Worm (Caenorhabditis elegans) whole organism, L1 larva: ENCODE results near the gene parp-2.

Source experiments
- C04F5.9 ChIP-seq: sonication (generic microtip); optimal IDR thresholded peaks from 2 replicates; lab custom pipeline; 2016; ENCODE audit warnings: missing genetic modification characterization, missing compliant biosample characterization
- C16A3.4 ChIP-seq: fragments of 150-350 bp; optimal IDR thresholded peaks from 2 replicates; lab custom pipeline; 2014; ENCODE audit warnings: missing biosample characterization, missing genetic modification characterization
- F16B12.6 ChIP-seq: fragments of 150-350 bp; optimal IDR thresholded peaks from 2 replicates; lab custom pipeline; 2014; ENCODE audit warnings: missing biosample characterization, missing genetic modification characterization
- aha-1 ChIP-seq: fragments of 150-350 bp; optimal IDR thresholded peaks from 2 replicates; lab custom pipeline; 2014; ENCODE audit warnings: missing biosample characterization, missing genetic modification characterization
- alr-1 ChIP-seq: fragments of 200-800 bp; sonication (Bioruptor generic); optimal IDR thresholded peaks from 2 replicates; lab custom pipeline; 2018; ENCODE audit warnings: borderline replicate concordance, mild to moderate bottlenecking, missing genetic modification characterization, missing compliant biosample characterization
- ama-1 ChIP-seq: fragments of 150-350 bp; optimal IDR thresholded peaks from 2 replicates; lab custom pipeline; 2014
- blmp-1 ChIP-seq: fragments of 150-350 bp; optimal IDR thresholded peaks from 2 replicates; lab custom pipeline; 2014; ENCODE audit warnings: missing biosample characterization, missing genetic modification characterization
- ceh-63 ChIP-seq: fragments of 200-800 bp; sonication (Bioruptor generic); optimal IDR thresholded peaks from 2 replicates; lab custom pipeline; 2018; ENCODE audit warnings: mild to moderate bottlenecking, missing genetic modification characterization, missing compliant biosample characterization
- ceh-8 ChIP-seq: fragments of 200-800 bp; sonication (Bioruptor generic); optimal IDR thresholded peaks from 2 replicates; lab custom pipeline; 2018; ENCODE audit warnings: mild to moderate bottlenecking, missing genetic modification characterization, moderate library complexity, missing compliant biosample characterization
- ceh-88 ChIP-seq: fragments of 200-800 bp; sonication (Bioruptor generic); IDR thresholded peaks from 2 replicates; pipeline ENCODE4 v1.3.6; 2022; ENCODE audit warnings: missing genetic modification characterization, missing compliant biosample characterization
- dpl-1 ChIP-seq, 3 experiments: fragments of 150-350 bp in 2 of 3; sonication (generic microtip) in 1 of 3; optimal IDR thresholded peaks; 2 replicates each; lab custom pipeline; 2014 to 2017; ENCODE audit warnings: missing biosample characterization in 3 of 3, missing genetic modification characterization in 3 of 3, missing genetic modification reagents in 3 of 3
- efl-3 ChIP-seq: fragments of 200-800 bp; sonication (Bioruptor generic); optimal IDR thresholded peaks from 2 replicates; lab custom pipeline; 2018; ENCODE audit warnings: mild to moderate bottlenecking, missing genetic modification characterization, missing compliant biosample characterization
- egl-13 ChIP-seq: sonication (generic microtip); optimal IDR thresholded peaks from 2 replicates; lab custom pipeline; 2016; ENCODE audit warnings: missing genotype, missing genetic modification reagents, missing genetic modification characterization, missing compliant biosample characterization
- fos-1 ChIP-seq: fragments of 150-350 bp; optimal IDR thresholded peaks from 2 replicates; lab custom pipeline; 2014; ENCODE audit warnings: missing biosample characterization, missing genetic modification characterization
- grh-1 ChIP-seq: fragments of 200-800 bp; sonication (Bioruptor generic); IDR thresholded peaks from 2 replicates; pipeline ENCODE4 v1.3.6; 2022; ENCODE audit warnings: missing genetic modification reagents, missing genetic modification characterization, missing compliant biosample characterization
- hlh-17 ChIP-seq: fragments of 200-800 bp; sonication (Bioruptor generic); optimal IDR thresholded peaks from 2 replicates; lab custom pipeline; 2018; ENCODE audit warnings: missing genetic modification characterization, mild to moderate bottlenecking, missing compliant biosample characterization, moderate library complexity, borderline replicate concordance
- hlh-4 ChIP-seq: sonication (generic microtip); optimal IDR thresholded peaks from 2 replicates; lab custom pipeline; 2016; ENCODE audit warnings: mild to moderate bottlenecking, missing genetic modification characterization, missing compliant biosample characterization
- hpl-2 ChIP-seq: fragments of 150-350 bp; optimal IDR thresholded peaks from 2 replicates; lab custom pipeline; 2014; ENCODE audit warnings: missing biosample characterization, missing genetic modification reagents, missing genetic modification characterization
- irx-1 ChIP-seq: sonication (generic microtip); optimal IDR thresholded peaks from 2 replicates; lab custom pipeline; 2016; ENCODE audit warnings: missing genetic modification characterization, missing compliant biosample characterization
- isw-1 ChIP-seq: fragments of 200-800 bp; sonication (Bioruptor generic); IDR thresholded peaks from 2 replicates; pipeline ENCODE4 v1.3.6; 2022; ENCODE audit warnings: missing genetic modification characterization, missing compliant biosample characterization
- lin-13 ChIP-seq: fragments of 150-350 bp; optimal IDR thresholded peaks from 2 replicates; lab custom pipeline; 2014; ENCODE audit warnings: missing biosample characterization, missing genetic modification reagents, missing genetic modification characterization
- lin-14 ChIP-seq: fragments of 200-800 bp; sonication (Bioruptor generic); optimal IDR thresholded peaks from 2 replicates; lab custom pipeline; 2018; ENCODE audit warnings: mild to moderate bottlenecking, missing genetic modification characterization, moderate library complexity, missing compliant biosample characterization
- lir-3 ChIP-seq: sonication (generic microtip); optimal IDR thresholded peaks from 2 replicates; lab custom pipeline; 2016; ENCODE audit warnings: mild to moderate bottlenecking, missing genetic modification characterization, moderate library complexity, missing compliant biosample characterization; ENCODE audit not compliant: poor library complexity
- mab-9 ChIP-seq: fragments of 200-800 bp; sonication (Bioruptor generic); IDR thresholded peaks from 2 replicates; pipeline ENCODE4 v1.3.6; 2022; ENCODE audit warnings: missing genetic modification reagents, missing genetic modification characterization, missing compliant biosample characterization
- mdl-1 ChIP-seq, 2 experiments: fragments of 150-350 bp; optimal IDR thresholded peaks; 2 replicates each; lab custom pipeline; 2014 to 2017; ENCODE audit warnings: missing biosample characterization in 2 of 2, missing genetic modification characterization in 2 of 2, inconsistent platforms in 1 of 2
- mep-1 ChIP-seq: fragments of 150-350 bp; optimal IDR thresholded peaks from 2 replicates; lab custom pipeline; 2014; ENCODE audit warnings: missing biosample characterization, missing genetic modification characterization
- nhr-11 ChIP-seq: fragments of 150-350 bp; optimal IDR thresholded peaks from 2 replicates; lab custom pipeline; 2014; ENCODE audit warnings: missing biosample characterization, missing genetic modification characterization
- nhr-12 ChIP-seq: sonication (generic microtip); optimal IDR thresholded peaks from 2 replicates; lab custom pipeline; 2017; ENCODE audit warnings: missing biosample characterization, missing genetic modification characterization
- nhr-19 ChIP-seq: fragments of 200-800 bp; sonication (Bioruptor generic); conservative IDR thresholded peaks from 2 replicates; pipeline ENCODE4 v1.3.6; 2022; ENCODE audit warnings: missing genetic modification characterization, missing compliant biosample characterization
- nhr-20 ChIP-seq: sonication (generic microtip); optimal IDR thresholded peaks from 2 replicates; lab custom pipeline; 2016; ENCODE audit warnings: mild to moderate bottlenecking, missing genetic modification characterization, missing compliant biosample characterization
- nhr-237 ChIP-seq: fragments of 150-350 bp; optimal IDR thresholded peaks from 2 replicates; lab custom pipeline; 2014; ENCODE audit warnings: missing biosample characterization, missing genetic modification characterization
- nhr-28 ChIP-seq: fragments of 150-350 bp; optimal IDR thresholded peaks from 2 replicates; lab custom pipeline; 2014; ENCODE audit warnings: missing biosample characterization, missing genetic modification characterization
- nhr-71 ChIP-seq: sonication (generic microtip); optimal IDR thresholded peaks from 2 replicates; lab custom pipeline; 2016; ENCODE audit warnings: mild to moderate bottlenecking, missing genetic modification characterization, moderate library complexity, missing compliant biosample characterization
- nhr-85 ChIP-seq: sonication (generic microtip); peaks from one replicate; lab custom pipeline; 2016; ENCODE audit warnings: missing genetic modification characterization, inconsistent platforms, missing compliant biosample characterization
- pax-3 ChIP-seq: fragments of 200-800 bp; sonication (Bioruptor generic); optimal IDR thresholded peaks from 2 replicates; lab custom pipeline; 2018; ENCODE audit warnings: mild to moderate bottlenecking, missing genetic modification characterization, moderate library complexity, missing compliant biosample characterization
- pqm-1 ChIP-seq: sonication (generic microtip); optimal IDR thresholded peaks from 3 replicates; lab custom pipeline; 2017; ENCODE audit warnings: missing biosample characterization, missing genetic modification characterization
- rnt-1 ChIP-seq: sonication (generic microtip); optimal IDR thresholded peaks from 2 replicates; lab custom pipeline; 2016; ENCODE audit warnings: mild to moderate bottlenecking, missing genetic modification characterization, moderate library complexity, missing compliant biosample characterization
- skn-1 ChIP-seq: fragments of 150-350 bp; optimal IDR thresholded peaks from 2 replicates; lab custom pipeline; 2014; ENCODE audit warnings: missing biosample characterization, missing genetic modification characterization
- snpc-4 ChIP-seq: fragments of 150-350 bp; optimal IDR thresholded peaks from 2 replicates; lab custom pipeline; 2014; ENCODE audit warnings: missing biosample characterization, missing genetic modification characterization
- snu-23 ChIP-seq: sonication (generic microtip); optimal IDR thresholded peaks from 2 replicates; lab custom pipeline; 2016; ENCODE audit warnings: missing genetic modification characterization, missing compliant biosample characterization
- sup-37 ChIP-seq: fragments of 200-800 bp; sonication (Bioruptor generic); optimal IDR thresholded peaks from 2 replicates; lab custom pipeline; 2018; ENCODE audit warnings: mild to moderate bottlenecking, missing genetic modification characterization, missing compliant biosample characterization
- swsn-7 ChIP-seq: sonication (generic microtip); optimal IDR thresholded peaks from 2 replicates; lab custom pipeline; 2016; ENCODE audit warnings: missing genetic modification characterization, missing compliant biosample characterization
- unc-130 ChIP-seq: fragments of 150-350 bp; optimal IDR thresholded peaks from 2 replicates; lab custom pipeline; 2017; ENCODE audit warnings: missing biosample characterization, missing genetic modification characterization, inconsistent platforms
- unc-30 ChIP-seq: sonication (generic microtip); optimal IDR thresholded peaks from 2 replicates; lab custom pipeline; 2017; ENCODE audit warnings: missing biosample characterization, missing genetic modification characterization
- xbp-1 ChIP-seq: sonication (generic microtip); optimal IDR thresholded peaks from 2 replicates; lab custom pipeline; 2016; ENCODE audit warnings: missing genetic modification characterization, missing compliant biosample characterization
- zag-1 ChIP-seq: fragments of 150-350 bp; optimal IDR thresholded peaks from 2 replicates; lab custom pipeline; 2014; ENCODE audit warnings: missing biosample characterization, missing genetic modification characterization
- zip-4 ChIP-seq: fragments of 200-800 bp; sonication (Bioruptor generic); optimal IDR thresholded peaks from 2 replicates; lab custom pipeline; 2018; ENCODE audit warnings: mild to moderate bottlenecking, missing genetic modification characterization, moderate library complexity, missing compliant biosample characterization
- ztf-11 ChIP-seq, 2 experiments: sonication (generic microtip); optimal IDR thresholded peaks; 2 replicates each; lab custom pipeline; 2016 to 2017; ENCODE audit warnings: missing genetic modification characterization in 2 of 2, missing biosample characterization in 1 of 2, missing compliant biosample characterization in 1 of 2
- ztf-4 ChIP-seq: fragments of 150-350 bp; optimal IDR thresholded peaks from 2 replicates; lab custom pipeline; 2014; ENCODE audit warnings: missing biosample characterization, missing genetic modification characterization

Gene parp-2

DNA sequence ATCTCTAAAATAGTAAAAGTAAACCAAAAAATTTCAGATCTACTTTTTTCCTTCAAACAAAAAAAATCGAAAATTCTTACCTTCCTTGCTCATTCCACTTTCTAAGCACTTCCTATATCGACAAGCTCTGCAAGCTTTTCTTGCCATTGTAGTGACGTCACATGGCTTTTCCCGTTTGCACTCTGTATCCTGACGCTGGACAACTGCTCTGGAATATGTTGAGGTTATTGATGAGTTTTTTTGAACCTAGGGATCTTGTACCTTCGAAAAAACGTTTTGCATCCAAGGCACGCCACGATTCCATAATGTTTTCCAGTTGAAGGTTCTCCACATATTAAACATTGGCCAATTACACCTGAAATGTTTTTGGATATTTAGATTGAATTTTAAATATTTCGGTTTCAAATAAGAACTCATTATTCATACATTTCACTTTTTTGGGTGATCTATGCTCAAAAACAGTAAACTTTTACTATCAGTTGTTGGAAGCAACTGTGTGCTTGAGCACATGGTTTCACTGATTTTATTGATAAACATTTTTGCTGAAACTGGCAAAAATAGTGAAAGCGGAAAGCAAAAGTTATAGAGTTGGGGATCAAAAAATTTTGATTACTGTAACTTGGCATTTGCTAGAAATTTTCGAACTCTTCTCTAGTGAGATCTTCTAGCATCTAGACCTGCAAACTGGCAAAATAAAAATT, 7.3 kb downstream of the parp-2 start (continued):
- TF ChIP-seq ceh-8 (GFP tag; lab: Kevin White, UChicago) (no peak), nhr-19 (GFP tag; lab: Robert Waterston, UW) (peak; percentile 35), aha-1 (tag; lab: Kevin White, UChicago) (no peak), nhr-11 (peak; percentile 46), unc-30 (no peak), xbp-1 (tag; lab: Kevin White, UChicago) (no peak), nhr-71 (tag; lab: Kevin White, UChicago) (peak; percentile 46), efl-3 (GFP tag; lab: Kevin White, UChicago) (no peak)

DNA sequence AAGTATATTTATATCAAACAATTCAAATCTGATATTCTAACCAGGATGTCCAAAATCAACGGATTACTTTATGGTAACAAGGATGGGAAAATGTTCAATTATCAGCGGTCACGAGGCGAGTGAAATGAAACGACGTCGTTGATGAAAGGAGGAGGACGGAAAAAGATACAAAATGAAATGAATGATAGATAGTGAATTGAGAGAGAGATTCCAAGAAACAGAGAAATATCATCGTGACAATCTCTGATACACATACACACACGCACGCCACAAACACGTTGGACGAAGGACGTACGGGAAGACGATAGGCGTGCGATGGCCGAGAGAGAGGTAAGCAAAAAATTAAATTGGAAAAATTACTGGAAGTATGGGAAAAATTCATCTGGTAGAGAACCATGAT, 8.2 kb downstream of the parp-2 start:
- peak; percentile 2 for TF ChIP-seq ama-1 (lab: Kevin White, UChicago)
- TF ChIP-seq blmp-1 (tag; lab: Kevin White, UChicago) = peak; percentile 97
- TF ChIP-seq nhr-20 (tag; lab: Kevin White, UChicago) = peak; percentile 96
- no peak for TF ChIP-seq nhr-12 (tag; lab: Kevin White, UChicago)
- no peak for TF ChIP-seq zag-1 (tag; lab: Kevin White, UChicago)
- TF ChIP-seq F16B12.6 (tag; lab: Kevin White, UChicago) = no peak
- TF ChIP-seq lin-13 (GFP tag; lab: Kevin White, UChicago) = peak; percentile 65
- TF ChIP-seq pax-3 = no peak
- TF ChIP-seq irx-1 (tag; lab: Kevin White, UChicago) = peak; percentile 66
- TF ChIP-seq nhr-28 (tag; lab: Kevin White, UChicago) = no peak
- TF ChIP-seq lin-14 (GFP tag; lab: Kevin White, UChicago) = peak; percentile 96
- peak; percentile 24 to 54 (median 39) for TF ChIP-seq dpl-1 (GFP tag; optimal IDR thresholded peaks at IDR 0.05; lab: Kevin White, UChicago)
- peak; percentile 88 for TF ChIP-seq snu-23 (GFP tag; lab: Kevin White, UChicago)
- TF ChIP-seq mep-1 = peak; percentile 83
- TF ChIP-seq mab-9 (GFP tag; lab: Robert Waterston, UW) = 0 out of 2 replicates have a peak, but pooled peaks have one; percentile 21
- peak; percentile 55 for TF ChIP-seq grh-1
- TF ChIP-seq zip-4 (GFP tag; lab: Kevin White, UChicago) = peak; percentile 7
- peak; percentile 7 for TF ChIP-seq hpl-2 (GFP tag; lab: Kevin White, UChicago)
- no peak for TF ChIP-seq skn-1 (tag; lab: Kevin White, UChicago)
- no peak for TF ChIP-seq isw-1 (GFP tag; lab: Robert Waterston, UW)
- peak; percentile 83 for TF ChIP-seq ztf-4 (tag; lab: Kevin White, UChicago)
- TF ChIP-seq nhr-19 (GFP tag; lab: Robert Waterston, UW) = peak; percentile 94
- TF ChIP-seq ceh-63 (GFP tag; lab: Kevin White, UChicago) = no peak
- peak in 1 of 2 experiments; percentile 96 for TF ChIP-seq mdl-1 (tag; optimal IDR thresholded peaks at IDR 0.05; lab: Kevin White, UChicago)
- TF ChIP-seq pqm-1 (tag; lab: Kevin White, UChicago) = no peak
- no peak for TF ChIP-seq egl-13
- TF ChIP-seq nhr-71 (tag; lab: Kevin White, UChicago) = peak; percentile 93
- no peak for TF ChIP-seq nhr-237 (tag; lab: Kevin White, UChicago)
- no peak for TF ChIP-seq C04F5.9 (tag; lab: Kevin White, UChicago)
- TF ChIP-seq fos-1 (tag; lab: Kevin White, UChicago) = peak; percentile 22
- TF ChIP-seq hlh-4 = no peak
- TF ChIP-seq ceh-8 (GFP tag; lab: Kevin White, UChicago) = no peak
- 0 out of 2 replicates have a peak, but pooled peaks have one; percentile 20 for TF ChIP-seq ceh-88 (GFP tag; lab: Robert Waterston, UW)
- TF ChIP-seq snpc-4 (tag; lab: Kevin White, UChicago) = no peak
- TF ChIP-seq nhr-11 = peak; percentile 88
- TF ChIP-seq rnt-1 = peak; percentile 67
- TF ChIP-seq xbp-1 (tag; lab: Kevin White, UChicago) = peak; percentile 61
- TF ChIP-seq lir-3 = peak; percentile 63
- no peak for TF ChIP-seq hlh-17
- TF ChIP-seq unc-130 = peak; percentile 94
- peak; percentile 98 for TF ChIP-seq nhr-85
- TF ChIP-seq ztf-11 (tag; optimal IDR thresholded peaks at IDR 0.05; lab: Kevin White, UChicago) = no peak
- no peak for TF ChIP-seq alr-1
- peak; percentile 63 for TF ChIP-seq swsn-7
- TF ChIP-seq sup-37 (GFP tag; lab: Kevin White, UChicago) = peak; percentile 37
- TF ChIP-seq C16A3.4 (tag; lab: Kevin White, UChicago) = peak; percentile 61
